Fruit fly (Drosophila melanogaster) whole organism, embryonic: ENCODE measurements around the gene CG43931.

ENCODE experiments used
- C15 ChIP-seq: fragments of 200-800 bp; sonication (Bioruptor generic); IDR thresholded peaks from 3 replicates; pipeline ENCODE4 v1.3.6; 2022; ENCODE audit warnings: missing biosample characterization, missing genetic modification characterization
- CG12299 ChIP-seq: fragments of 200-800 bp; sonication (Bioruptor generic); optimal IDR thresholded peaks from 2 replicates; lab custom pipeline; 2018; ENCODE audit warnings: missing biosample characterization, mild to moderate bottlenecking, missing genetic modification characterization
- E2f1 ChIP-seq: fragments of 200-800 bp; sonication (Bioruptor generic); IDR thresholded peaks from 2 replicates; pipeline ENCODE4 v1.3.6; 2022; ENCODE audit warnings: missing biosample characterization, missing genetic modification characterization
- Gug ChIP-seq: fragments of 200-800 bp; sonication (Bioruptor generic); IDR thresholded peaks from 4 replicates; pipeline ENCODE4 v1.3.6; 2022; ENCODE audit warnings: missing biosample characterization, missing genetic modification characterization
- NFAT ChIP-seq: fragments of 200-800 bp; sonication (Bioruptor generic); IDR thresholded peaks from 2 replicates; pipeline ENCODE4 v1.3.6; 2022; ENCODE audit warnings: missing biosample characterization, missing genetic modification characterization
- PHDP ChIP-seq: fragments of 200-800 bp; sonication (Bioruptor generic); optimal IDR thresholded peaks from 3 replicates; lab custom pipeline; 2018; ENCODE audit warnings: missing biosample characterization, mild to moderate bottlenecking, missing genetic modification characterization, moderate library complexity
- h ChIP-seq: fragments of >200 bp; optimal IDR thresholded peaks from 2 replicates; lab custom pipeline; 2017
- hb ChIP-seq: fragments of 200-800 bp; sonication (Bioruptor generic); IDR thresholded peaks from 3 replicates; pipeline ENCODE4 v1.3.6; 2022; ENCODE audit warnings: missing biosample characterization, missing genetic modification characterization; ENCODE audit not compliant: partially characterized antibody
- kay ChIP-seq: fragments of 200-800 bp; sonication (Bioruptor generic); optimal IDR thresholded peaks from 2 replicates; lab custom pipeline; 2016; ENCODE audit warnings: missing biosample characterization, missing genetic modification characterization
- slou ChIP-seq: fragments of 200-800 bp; sonication (Bioruptor generic); optimal IDR thresholded peaks from 3 replicates; lab custom pipeline; 2016; ENCODE audit warnings: missing biosample characterization, missing genetic modification characterization
- twi ChIP-seq: fragments of 200-800 bp; optimal IDR thresholded peaks from 2 replicates; lab custom pipeline; 2019; ENCODE audit warnings: missing biosample characterization, mild to moderate bottlenecking, missing genetic modification characterization, moderate library complexity

DNA sequence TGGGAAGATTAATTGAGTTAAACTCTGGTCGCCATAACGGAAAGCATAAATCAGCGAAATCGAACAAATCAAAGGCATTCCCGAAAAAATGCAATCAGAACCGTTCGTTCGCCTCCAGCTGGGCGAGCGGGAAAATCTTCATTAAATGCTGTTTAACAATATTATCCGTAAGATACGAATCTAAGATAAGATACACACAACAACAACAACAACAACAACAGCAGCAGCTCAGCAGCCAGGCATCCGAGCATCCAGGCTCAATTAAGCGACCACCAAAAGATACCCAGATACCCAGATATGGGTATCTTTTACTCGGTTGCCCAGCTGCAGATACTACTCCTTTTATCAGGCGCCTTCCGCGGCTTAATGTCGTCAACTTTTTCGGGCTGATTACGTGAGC is 48.7 kb downstream of the CG43931 start:
- TF ChIP-seq slou (GFP tag; lab: Kevin White, UChicago) = no peak
- no peak for TF ChIP-seq C15
- TF ChIP-seq hb (GFP tag; lab: Robert Waterston, UW) = no peak
- no peak for TF ChIP-seq CG12299
- TF ChIP-seq PHDP (tag; lab: Kevin White, UChicago) = no peak
- no peak for TF ChIP-seq Gug (GFP tag; lab: Robert Waterston, UW)
- TF ChIP-seq E2f1 (GFP tag; lab: Robert Waterston, UW) = no peak
- TF ChIP-seq kay = no peak
- no peak for TF ChIP-seq twi (tag; lab: Kevin White, UChicago)
- no peak for TF ChIP-seq h (lab: Kevin White, UChicago)
- no peak for TF ChIP-seq NFAT (GFP tag; lab: Robert Waterston, UW)
